Worm (Caenorhabditis elegans) whole organism, L2 larva: ENCODE results near the gene F19C7.2.

Experiments
- C34F6.9 ChIP-seq: fragments of 150-350 bp; optimal IDR thresholded peaks from 2 replicates; lab custom pipeline; 2014; ENCODE audit warnings: missing biosample characterization, missing genetic modification characterization
- F13H6.1 ChIP-seq: sonication (generic microtip); optimal IDR thresholded peaks from 2 replicates; lab custom pipeline; 2016; ENCODE audit warnings: missing genetic modification characterization, missing compliant biosample characterization
- R02D3.7 ChIP-seq: fragments of 150-350 bp; optimal IDR thresholded peaks from 2 replicates; lab custom pipeline; 2014; ENCODE audit warnings: missing biosample characterization, missing genetic modification characterization
- Y55F3AM.14 ChIP-seq: fragments of 200-800 bp; sonication (Bioruptor generic); optimal IDR thresholded peaks from 2 replicates; lab custom pipeline; 2018; ENCODE audit warnings: mild to moderate bottlenecking, missing genetic modification characterization, missing compliant biosample characterization
- alr-1 ChIP-seq: fragments of 150-350 bp; optimal IDR thresholded peaks from 2 replicates; lab custom pipeline; 2014; ENCODE audit warnings: missing biosample characterization, missing genetic modification characterization
- blmp-1 ChIP-seq: sonication (generic microtip); optimal IDR thresholded peaks from 2 replicates; lab custom pipeline; 2017; ENCODE audit warnings: missing genetic modification characterization, mild to moderate bottlenecking, missing compliant biosample characterization, antibody characterized with exemption, moderate library complexity; ENCODE audit not compliant: insufficient read depth
- ceh-16 ChIP-seq: fragments of 150-350 bp; optimal IDR thresholded peaks from 2 replicates; lab custom pipeline; 2014; ENCODE audit warnings: missing biosample characterization, missing genetic modification characterization
- ceh-82 ChIP-seq: fragments of 150-350 bp; optimal IDR thresholded peaks from 2 replicates; lab custom pipeline; 2014; ENCODE audit warnings: missing biosample characterization, missing genetic modification characterization
- crh-2 ChIP-seq: sonication (generic microtip); optimal IDR thresholded peaks from 2 replicates; lab custom pipeline; 2017; ENCODE audit warnings: missing biosample characterization, missing genetic modification characterization
- dmd-4 ChIP-seq: sonication (generic microtip); optimal IDR thresholded peaks from 2 replicates; lab custom pipeline; 2017; ENCODE audit warnings: missing biosample characterization, missing genetic modification characterization
- egl-27 ChIP-seq: sonication (generic microtip); optimal IDR thresholded peaks from 3 replicates; lab custom pipeline; 2017; ENCODE audit warnings: missing biosample characterization, missing genetic modification reagents, missing genetic modification characterization
- elt-3 ChIP-seq: sonication (generic microtip); optimal IDR thresholded peaks from 2 replicates; lab custom pipeline; 2017; ENCODE audit warnings: missing biosample characterization, missing genetic modification characterization
- fos-1 ChIP-seq: fragments of 150-350 bp; optimal IDR thresholded peaks from 2 replicates; lab custom pipeline; 2014; ENCODE audit warnings: missing biosample characterization, missing genetic modification characterization
- lin-11 ChIP-seq: fragments of 150-350 bp; sonication (generic microtip); optimal IDR thresholded peaks from 2 replicates; lab custom pipeline; 2014; ENCODE audit warnings: missing biosample characterization, missing genetic modification characterization, inconsistent platforms, mixed read lengths
- lin-39 ChIP-seq: fragments of 150-350 bp; optimal IDR thresholded peaks from 2 replicates; lab custom pipeline; 2014; ENCODE audit warnings: missing biosample characterization, missing genetic modification reagents, missing genetic modification characterization
- lsy-2 ChIP-seq, 2 experiments: fragments of 150-350 bp in 1 of 2; sonication (generic microtip) in 1 of 2; optimal IDR thresholded peaks; 2 replicates each; lab custom pipeline; 2014 to 2017; ENCODE audit warnings: missing biosample characterization in 2 of 2, missing genetic modification characterization in 2 of 2
- mbf-1 ChIP-seq: sonication (generic microtip); optimal IDR thresholded peaks from 2 replicates; lab custom pipeline; 2017; ENCODE audit warnings: missing biosample characterization, missing genetic modification characterization
- mdl-1 ChIP-seq, 2 experiments: fragments of 150-350 bp in 1 of 2; sonication (generic microtip) in 1 of 2; optimal IDR thresholded peaks; 2 replicates each; lab custom pipeline; 2017; ENCODE audit warnings: missing biosample characterization in 2 of 2, missing genetic modification characterization in 2 of 2
- nhr-10 ChIP-seq: sonication (generic microtip); optimal IDR thresholded peaks from 2 replicates; lab custom pipeline; 2017; ENCODE audit warnings: missing biosample characterization, missing genetic modification characterization
- nhr-11 ChIP-seq: fragments of 150-350 bp; optimal IDR thresholded peaks from 2 replicates; lab custom pipeline; 2014; ENCODE audit warnings: missing biosample characterization, missing genetic modification characterization
- nhr-12 ChIP-seq: fragments of 150-350 bp; optimal IDR thresholded peaks from 2 replicates; lab custom pipeline; 2014; ENCODE audit warnings: missing biosample characterization, missing genetic modification characterization
- nhr-21 ChIP-seq: fragments of 150-350 bp; optimal IDR thresholded peaks from 2 replicates; lab custom pipeline; 2014; ENCODE audit warnings: missing biosample characterization, missing genetic modification characterization
- nhr-237 ChIP-seq: fragments of 150-350 bp; optimal IDR thresholded peaks from 2 replicates; lab custom pipeline; 2014; ENCODE audit warnings: missing biosample characterization, missing genetic modification characterization
- nhr-6 ChIP-seq: fragments of 150-350 bp; optimal IDR thresholded peaks from 2 replicates; lab custom pipeline; 2014; ENCODE audit warnings: missing biosample characterization, missing genetic modification characterization
- nhr-77 ChIP-seq: fragments of 150-350 bp; optimal IDR thresholded peaks from 2 replicates; lab custom pipeline; 2014; ENCODE audit warnings: missing biosample characterization, missing genetic modification characterization
- peb-1 ChIP-seq: fragments of 150-350 bp; optimal IDR thresholded peaks from 2 replicates; lab custom pipeline; 2014; ENCODE audit warnings: missing biosample characterization, missing genetic modification characterization
- sem-4 ChIP-seq: fragments of 150-350 bp; optimal IDR thresholded peaks from 2 replicates; lab custom pipeline; 2014; ENCODE audit warnings: missing biosample characterization, missing genetic modification reagents, missing genetic modification characterization
- skn-1 ChIP-seq: sonication (generic microtip); optimal IDR thresholded peaks from 2 replicates; lab custom pipeline; 2017; ENCODE audit warnings: missing biosample characterization, missing genetic modification characterization
- sma-9 ChIP-seq, 2 experiments: fragments of 150-350 bp in 1 of 2; sonication (generic microtip) in 1 of 2; optimal IDR thresholded peaks; 2 replicates each; lab custom pipeline; 2014 to 2016; ENCODE audit warnings: missing genetic modification characterization in 2 of 2, mild to moderate bottlenecking in 1 of 2, missing biosample characterization in 1 of 2, missing compliant biosample characterization in 1 of 2, missing genetic modification reagents in 1 of 2, moderate library complexity in 1 of 2
- unc-39 ChIP-seq: fragments of 150-350 bp; optimal IDR thresholded peaks from 2 replicates; lab custom pipeline; 2014; ENCODE audit warnings: missing biosample characterization, missing genetic modification characterization
- unc-55 ChIP-seq: fragments of 150-350 bp; sonication (generic microtip); optimal IDR thresholded peaks from 3 replicates; lab custom pipeline; 2014; ENCODE audit warnings: missing biosample characterization, missing genetic modification reagents, missing genetic modification characterization
- zag-1 ChIP-seq: fragments of 150-350 bp; optimal IDR thresholded peaks from 2 replicates; lab custom pipeline; 2014; ENCODE audit warnings: missing biosample characterization, missing genetic modification characterization
- ztf-1 ChIP-seq: fragments of 200-800 bp; sonication (Bioruptor generic); conservative IDR thresholded peaks from 2 replicates; pipeline ENCODE4 v1.3.6; 2022; ENCODE audit warnings: missing genetic modification characterization, missing compliant biosample characterization
- ztf-11 ChIP-seq: sonication (generic microtip); optimal IDR thresholded peaks from 2 replicates; lab custom pipeline; 2017; ENCODE audit warnings: missing biosample characterization, missing genetic modification characterization
- ztf-4 ChIP-seq: fragments of 150-350 bp; optimal IDR thresholded peaks from 2 replicates; lab custom pipeline; 2014; ENCODE audit warnings: missing biosample characterization, missing genetic modification characterization

Gene F19C7.2

DNA sequence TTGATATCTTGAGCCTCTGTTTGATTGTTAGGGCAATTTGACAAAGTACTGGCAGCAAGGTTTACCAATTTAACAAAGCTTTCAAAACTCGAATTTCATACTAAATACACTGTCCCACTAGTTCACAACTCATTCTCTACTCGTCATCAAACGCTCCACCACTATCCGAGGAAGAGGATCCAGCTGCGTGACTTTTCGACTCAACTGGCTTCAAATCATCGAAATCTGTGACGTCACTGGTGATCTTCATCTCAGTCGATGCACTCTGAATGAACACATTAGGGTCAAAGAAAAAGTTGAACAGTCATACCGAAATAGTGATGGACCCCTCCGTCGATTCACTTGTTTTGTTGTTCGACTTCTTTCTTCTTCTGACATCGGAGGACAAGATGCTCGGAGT, 33.9 kb upstream of the F19C7.2 start:
- TF ChIP-seq sma-9 (GFP tag; optimal IDR thresholded peaks at IDR 0.05; lab: Kevin White, UChicago): no peak
- TF ChIP-seq sma-9 (tag; optimal IDR thresholded peaks at IDR 0.05; lab: Kevin White, UChicago): no peak
- TF ChIP-seq dmd-4: no peak
- no peak for TF ChIP-seq crh-2 (tag; lab: Kevin White, UChicago)
- TF ChIP-seq elt-3 (tag; lab: Kevin White, UChicago): no peak
- TF ChIP-seq zag-1 (tag; lab: Kevin White, UChicago): no peak
- TF ChIP-seq alr-1 (tag; lab: Kevin White, UChicago): no peak
- no peak for TF ChIP-seq sem-4
- no peak for TF ChIP-seq lin-39
- TF ChIP-seq F13H6.1: no peak
- no peak for TF ChIP-seq nhr-237 (tag; lab: Kevin White, UChicago)
- TF ChIP-seq ztf-4 (tag; lab: Kevin White, UChicago): no peak
- TF ChIP-seq lin-11 (tag; lab: Kevin White, UChicago): no peak
- TF ChIP-seq ztf-11 (tag; lab: Kevin White, UChicago): no peak
- no peak for TF ChIP-seq nhr-10 (tag; lab: Kevin White, UChicago)
- TF ChIP-seq unc-55 (GFP tag; lab: Kevin White, UChicago): no peak
- no peak for TF ChIP-seq fos-1
- no peak for TF ChIP-seq ztf-1 (GFP tag; lab: Robert Waterston, UW)

DNA sequence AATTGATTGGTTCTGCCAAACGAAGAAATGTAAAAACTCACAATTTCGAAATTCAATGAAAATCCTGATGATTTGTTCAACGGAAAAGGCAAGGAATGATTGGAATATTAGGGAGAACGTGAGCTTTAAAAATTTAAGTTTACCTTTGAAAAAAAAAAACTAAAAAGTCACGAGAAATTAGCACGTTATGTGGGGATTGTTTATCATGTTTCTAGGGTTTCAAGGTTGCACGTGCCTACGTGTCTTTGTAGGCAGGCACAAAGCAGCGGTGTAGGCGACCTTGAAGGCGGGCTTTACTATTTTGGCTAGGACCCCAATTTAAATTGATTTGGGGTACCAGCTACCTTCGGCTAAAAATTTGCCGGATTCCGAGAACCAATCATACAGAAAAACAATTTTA, 32.4 kb upstream of the F19C7.2 start, which contains the start of gene F28E10.4:
Gene F28E10.4 (minus strand): TSS at position 101 of the 400 bp plus-strand sequence.
- no peak for TF ChIP-seq nhr-237 (tag; lab: Kevin White, UChicago)
- no peak for TF ChIP-seq R02D3.7 (tag; lab: Kevin White, UChicago)
- TF ChIP-seq skn-1: no peak
- no peak for TF ChIP-seq mdl-1 (tag; optimal IDR thresholded peaks at IDR 0.05; lab: Kevin White, UChicago)
- TF ChIP-seq unc-39 (tag; lab: Kevin White, UChicago): no peak
- no peak for TF ChIP-seq ceh-82 (tag; lab: Kevin White, UChicago)
- TF ChIP-seq C34F6.9 (tag; lab: Kevin White, UChicago): no peak
- TF ChIP-seq ztf-4 (tag; lab: Kevin White, UChicago): no peak
- no peak for TF ChIP-seq ceh-16 (tag; lab: Kevin White, UChicago)
- no peak for TF ChIP-seq alr-1 (tag; lab: Kevin White, UChicago)
- no peak for TF ChIP-seq mbf-1 (tag; lab: Kevin White, UChicago)
- TF ChIP-seq nhr-6 (tag; lab: Kevin White, UChicago): no peak
- no peak for TF ChIP-seq egl-27

DNA sequence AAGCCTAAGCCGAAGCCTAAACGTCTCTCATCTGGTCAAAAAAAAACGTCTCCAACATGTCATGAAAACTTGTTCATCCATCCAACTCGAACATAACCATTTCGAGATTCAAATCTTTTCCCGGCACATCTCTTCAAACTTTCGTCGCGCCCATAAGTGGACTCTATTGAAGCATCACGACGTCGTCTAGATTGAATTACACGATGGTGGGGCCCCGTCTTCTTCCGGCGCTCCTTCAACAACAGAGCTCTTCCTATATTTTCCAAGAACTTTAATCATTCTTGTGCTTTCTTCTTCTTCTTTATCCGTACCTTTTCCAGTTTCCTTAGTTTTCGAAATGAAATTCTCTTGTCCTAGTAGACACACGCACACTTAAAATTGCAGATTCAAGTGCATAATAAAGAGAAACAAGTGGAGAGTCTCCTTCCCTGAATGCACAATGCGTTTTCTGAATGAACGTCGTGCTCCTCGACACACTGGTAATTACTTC, 31.3 kb upstream of the F19C7.2 start, which contains the start of gene F28E10.1:
Gene F28E10.1 (plus strand): TSS at position 440 of the 490 bp plus-strand sequence.
- TF ChIP-seq nhr-12 (tag; lab: Kevin White, UChicago): no peak
- no peak for TF ChIP-seq nhr-6 (tag; lab: Kevin White, UChicago)

DNA sequence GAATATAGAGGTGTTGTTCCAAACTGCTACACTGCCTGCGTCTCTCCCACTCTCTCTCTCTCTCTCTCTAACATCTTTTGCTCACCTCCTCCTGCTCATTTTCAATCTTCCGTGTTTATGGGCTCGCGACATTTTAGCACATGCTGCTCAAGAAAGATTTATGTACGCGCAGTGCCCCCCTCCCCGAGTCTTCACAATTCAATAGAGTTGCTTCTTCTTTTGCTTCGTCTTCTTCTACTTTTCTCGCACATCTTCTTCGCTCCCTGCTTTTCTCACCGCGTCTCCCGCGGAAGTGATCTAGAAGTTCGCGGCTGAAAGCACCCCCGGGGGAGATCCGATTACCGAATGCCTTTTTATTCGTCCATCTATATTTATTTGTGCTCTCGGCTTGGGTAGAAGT, 29.2 kb upstream of the F19C7.2 start:
- TF ChIP-seq sma-9 (GFP tag; optimal IDR thresholded peaks at IDR 0.05; lab: Kevin White, UChicago): peak; percentile 7
- TF ChIP-seq sma-9 (tag; optimal IDR thresholded peaks at IDR 0.05; lab: Kevin White, UChicago): no peak
- TF ChIP-seq crh-2 (tag; lab: Kevin White, UChicago): no peak
- no peak for TF ChIP-seq skn-1
- TF ChIP-seq nhr-21 (tag; lab: Kevin White, UChicago): no peak
- no peak for TF ChIP-seq egl-27
- TF ChIP-seq peb-1: no peak
- no peak for TF ChIP-seq lsy-2 (tag; optimal IDR thresholded peaks at IDR 0.05; lab: Kevin White, UChicago)
- TF ChIP-seq nhr-11: no peak
- TF ChIP-seq unc-39 (tag; lab: Kevin White, UChicago): no peak
- peak; percentile 29 for TF ChIP-seq C34F6.9 (tag; lab: Kevin White, UChicago)
- TF ChIP-seq unc-55 (GFP tag; lab: Kevin White, UChicago): peak; percentile 7
- peak; percentile 8 for TF ChIP-seq Y55F3AM.14 (GFP tag; lab: Kevin White, UChicago)
- TF ChIP-seq elt-3 (tag; lab: Kevin White, UChicago): no peak
- TF ChIP-seq ztf-1 (GFP tag; lab: Robert Waterston, UW): no peak
- TF ChIP-seq nhr-77 (tag; lab: Kevin White, UChicago): no peak
- TF ChIP-seq lin-39: no peak
- TF ChIP-seq nhr-12 (tag; lab: Kevin White, UChicago): no peak
- TF ChIP-seq nhr-6 (tag; lab: Kevin White, UChicago): no peak
- no peak for TF ChIP-seq dmd-4
- TF ChIP-seq blmp-1 (tag; lab: Kevin White, UChicago): no peak
- no peak for TF ChIP-seq mdl-1 (tag; optimal IDR thresholded peaks at IDR 0.05; lab: Kevin White, UChicago)
- TF ChIP-seq, all 48 proteins: peak for 4
